Fruit fly (Drosophila melanogaster) whole organism, prepupa: ENCODE data around the gene CG34253.

Experiments used
- CG1621 ChIP-seq: fragments of 200-800 bp; sonication (Bioruptor generic); optimal IDR thresholded peaks from 3 replicates; lab custom pipeline; 2018; ENCODE audit warnings: missing biosample characterization, mild to moderate bottlenecking, missing genetic modification characterization
- CG16779 ChIP-seq: fragments of 200-800 bp; sonication (Bioruptor generic); optimal IDR thresholded peaks from 3 replicates; lab custom pipeline; 2017; ENCODE audit warnings: missing biosample characterization, mild to moderate bottlenecking, missing genetic modification characterization
- CG34406 ChIP-seq: fragments of 200-800 bp; sonication (Bioruptor generic); optimal IDR thresholded peaks from 3 replicates; lab custom pipeline; 2016; ENCODE audit warnings: missing biosample characterization, missing genetic modification characterization
- Eip93F ChIP-seq: fragments of 200-800 bp; sonication (Bioruptor generic); optimal IDR thresholded peaks from 2 replicates; lab custom pipeline; 2016; ENCODE audit warnings: missing biosample characterization, mild to moderate bottlenecking, missing genetic modification characterization
- Gug ChIP-seq: fragments of 200-800 bp; sonication (Bioruptor generic); IDR thresholded peaks from 2 replicates; pipeline ENCODE4 v1.3.6; 2022; ENCODE audit warnings: missing biosample characterization, missing genetic modification characterization
- Hr38 ChIP-seq: sonication (Bioruptor generic); optimal IDR thresholded peaks from 2 replicates; lab custom pipeline; 2016; ENCODE audit warnings: missing biosample characterization, missing genetic modification characterization
- Hr39 ChIP-seq: fragments of 200-800 bp; sonication (Bioruptor generic); optimal IDR thresholded peaks from 2 replicates; lab custom pipeline; 2016; ENCODE audit warnings: missing biosample characterization, missing genetic modification characterization
- OdsH ChIP-seq: fragments of 200-800 bp; sonication (Bioruptor generic); optimal IDR thresholded peaks from 3 replicates; lab custom pipeline; 2016; ENCODE audit warnings: missing biosample characterization, missing genetic modification characterization
- Smox ChIP-seq: fragments of 200-800 bp; sonication (Bioruptor generic); optimal IDR thresholded peaks from 3 replicates; lab custom pipeline; 2016; ENCODE audit warnings: missing biosample characterization, missing genetic modification characterization
- dac ChIP-seq: fragments of 200-800 bp; sonication (Bioruptor generic); optimal IDR thresholded peaks from 2 replicates; lab custom pipeline; 2017; ENCODE audit warnings: missing biosample characterization, mild to moderate bottlenecking, missing genetic modification characterization
- dsx ChIP-seq: fragments of 200-800 bp; optimal IDR thresholded peaks from 3 replicates; lab custom pipeline; 2019; ENCODE audit warnings: missing biosample characterization, mild to moderate bottlenecking, missing genetic modification characterization, moderate library complexity; ENCODE audit not compliant: poor library complexity, severe bottlenecking

DNA sequence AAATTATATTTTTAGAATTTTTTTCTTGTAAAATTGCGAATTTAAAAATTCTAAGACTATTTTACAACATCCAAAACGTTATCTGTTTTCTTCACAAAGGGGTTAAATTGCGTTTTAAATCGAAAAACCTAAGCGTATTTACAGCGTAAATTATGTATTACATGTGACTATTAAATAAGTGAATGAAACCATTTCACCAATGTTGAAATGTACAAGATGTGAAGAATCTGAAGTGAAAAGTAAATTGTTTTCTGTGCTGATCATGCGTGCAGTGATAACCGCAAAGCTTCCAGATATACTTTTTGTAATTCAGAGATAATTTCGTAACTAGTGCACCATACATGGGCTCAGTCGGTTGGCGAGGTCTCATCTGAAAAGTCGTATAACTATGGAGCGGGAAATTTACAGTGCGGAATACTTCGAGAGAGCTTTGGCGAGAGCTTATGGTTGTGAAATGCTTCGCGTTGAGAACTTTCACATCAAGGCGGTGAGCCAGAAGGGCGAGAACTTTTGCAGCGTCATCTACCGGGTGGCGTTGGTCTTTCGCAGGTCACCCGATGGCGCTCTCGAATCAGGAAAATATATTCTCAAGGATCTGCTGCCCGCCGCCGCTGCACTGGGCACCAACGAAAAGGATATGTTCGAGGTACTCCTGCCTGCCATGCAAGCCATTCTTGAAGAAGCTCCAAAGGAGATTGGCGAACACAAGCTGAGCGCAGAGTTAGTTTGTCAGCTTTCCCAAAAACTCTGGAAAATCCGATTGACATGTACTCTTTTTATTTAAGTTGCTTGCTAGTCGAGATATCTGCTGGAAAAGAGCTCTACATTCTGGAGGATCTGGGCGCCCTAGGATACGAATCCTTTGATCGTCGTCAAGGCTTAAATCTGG, 27.2 kb upstream of the CG34253 start:
- no peak for TF ChIP-seq dac (GFP tag; lab: Kevin White, UChicago)
- peak; percentile 8 for TF ChIP-seq Smox
- TF ChIP-seq Gug = no peak; the same call in 1 of the 2 replicates
- TF ChIP-seq Hr39 (GFP tag; lab: Kevin White, UChicago) = no peak
- TF ChIP-seq CG34406 (GFP tag; lab: Kevin White, UChicago) = peak; percentile 72
- no peak for TF ChIP-seq CG16779 (tag; lab: Kevin White, UChicago)
- TF ChIP-seq OdsH (GFP tag; lab: Kevin White, UChicago) = peak; percentile 49
- no peak for TF ChIP-seq Eip93F (GFP tag; lab: Kevin White, UChicago)
- no peak for TF ChIP-seq CG1621 (tag; lab: Kevin White, UChicago)
- TF ChIP-seq dsx (GFP tag; lab: Kevin White, UChicago) = peak; percentile 18
- no peak for TF ChIP-seq Hr38 (GFP tag; lab: Kevin White, UChicago)
